Fruit fly (Drosophila melanogaster) Kc167 (cell line): ENCODE measurements around the gene CG15578.

Source experiments
- Myc ChIP-seq: fragments of >200 bp; optimal IDR thresholded peaks from 2 replicates; lab custom pipeline; 2017; ENCODE audit warnings: missing external identifiers
- Sin3A ChIP-seq: fragments of >200 bp; optimal IDR thresholded peaks from 2 replicates; lab custom pipeline; 2018; ENCODE audit warnings: missing external identifiers
- psq ChIP-seq: fragments of >200 bp; optimal IDR thresholded peaks from 2 replicates; lab custom pipeline; 2017; ENCODE audit warnings: missing external identifiers

DNA sequence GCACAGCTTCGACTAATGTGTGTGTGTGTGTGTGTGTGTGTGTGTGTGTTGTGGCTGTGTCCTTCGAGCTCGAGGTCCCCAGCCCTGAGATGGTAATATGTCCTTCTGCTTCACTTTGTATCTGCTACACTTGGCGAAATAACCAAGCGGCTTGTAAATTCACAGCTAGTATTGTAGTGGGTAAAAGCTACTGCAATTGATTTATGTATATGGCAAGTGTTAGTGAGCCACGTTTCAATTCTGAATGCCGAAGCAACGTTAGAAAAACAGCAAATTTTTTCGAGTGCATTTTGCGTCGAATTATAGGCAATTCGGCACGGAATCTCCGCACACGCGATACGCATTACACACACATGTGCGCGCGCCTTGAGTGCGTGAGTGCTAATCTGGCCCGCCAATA is 15.1 kb downstream of the CG15578 start:
- TF ChIP-seq Sin3A (lab: Kevin White, UChicago), result no peak
- TF ChIP-seq psq (lab: Kevin White, UChicago), result no peak
- TF ChIP-seq Myc (lab: Kevin White, UChicago), result no peak
